Worm (Caenorhabditis elegans) whole organism, young adult: Measurements from ENCODE around the gene T16G1.13.

Experiments
- B0019.2 ChIP-seq: fragments of 200-800 bp; sonication (Bioruptor generic); conservative IDR thresholded peaks from 2 replicates; pipeline ENCODE4 v1.3.6; 2022; ENCODE audit warnings: missing genetic modification reagents, missing genetic modification characterization, missing compliant biosample characterization
- B0035.1 ChIP-seq: sonication (generic microtip); optimal IDR thresholded peaks from 2 replicates; lab custom pipeline; 2016; ENCODE audit warnings: missing genetic modification characterization, mild to moderate bottlenecking, missing compliant biosample characterization, missing genotype, missing genetic modification reagents
- C06A6.2 ChIP-seq: fragments of 200-800 bp; sonication (Bioruptor generic); conservative IDR thresholded peaks from 2 replicates; pipeline ENCODE4 v1.3.6; 2022; ENCODE audit warnings: missing genetic modification characterization, missing compliant biosample characterization
- C17E4.6 ChIP-seq: fragments of 200-800 bp; sonication (Bioruptor generic); IDR thresholded peaks from 2 replicates; pipeline ENCODE4 v1.3.6; 2022; ENCODE audit warnings: missing genetic modification reagents, missing genetic modification characterization, missing compliant biosample characterization
- D2030.7 ChIP-seq: fragments of 200-800 bp; sonication (Bioruptor generic); IDR thresholded peaks from 2 replicates; pipeline ENCODE4 v1.3.6; 2022; ENCODE audit warnings: missing genetic modification reagents, missing genetic modification characterization, missing compliant biosample characterization
- F55B11.4 ChIP-seq: sonication (generic microtip); optimal IDR thresholded peaks from 2 replicates; lab custom pipeline; 2016; ENCODE audit warnings: missing compliant biosample characterization, missing genetic modification characterization, borderline replicate concordance; ENCODE audit not compliant: insufficient read depth
- K12H6.12 ChIP-seq: fragments of 200-800 bp; sonication (Bioruptor generic); optimal IDR thresholded peaks from 2 replicates; lab custom pipeline; 2018; ENCODE audit warnings: mild to moderate bottlenecking, missing genetic modification characterization, missing compliant biosample characterization
- T07F8.4 ChIP-seq: sonication (generic microtip); optimal IDR thresholded peaks from 2 replicates; lab custom pipeline; 2016; ENCODE audit warnings: mild to moderate bottlenecking, missing genetic modification characterization, moderate library complexity, missing compliant biosample characterization
- Y53F4B.3 ChIP-seq: fragments of 200-800 bp; sonication (Bioruptor generic); IDR thresholded peaks from 2 replicates; pipeline ENCODE4 v1.3.6; 2022; ENCODE audit warnings: missing genetic modification reagents, missing genetic modification characterization, missing compliant biosample characterization
- Y53G8AR.9 ChIP-seq: fragments of 200-800 bp; sonication (Bioruptor generic); conservative IDR thresholded peaks from 2 replicates; pipeline ENCODE4 v1.3.6; 2022; ENCODE audit warnings: missing genetic modification reagents, missing genetic modification characterization, missing compliant biosample characterization
- Y56A3A.18 ChIP-seq: fragments of 200-800 bp; sonication (Bioruptor generic); IDR thresholded peaks from 2 replicates; pipeline ENCODE4 v1.3.6; 2022; ENCODE audit warnings: missing genetic modification reagents, missing genetic modification characterization, missing compliant biosample characterization
- Y67H2A.10 ChIP-seq: fragments of 200-800 bp; sonication (Bioruptor generic); conservative IDR thresholded peaks from 2 replicates; pipeline ENCODE4 v1.3.6; 2022; ENCODE audit warnings: missing genetic modification reagents, missing genetic modification characterization, missing compliant biosample characterization
- Y79H2A.3 ChIP-seq: fragments of 200-800 bp; sonication (Bioruptor generic); conservative IDR thresholded peaks from 2 replicates; pipeline ENCODE4 v1.3.6; 2022; ENCODE audit warnings: missing genetic modification reagents, missing genetic modification characterization, missing compliant biosample characterization
- aptf-3 ChIP-seq: fragments of 200-800 bp; sonication (Bioruptor generic); IDR thresholded peaks from 2 replicates; pipeline ENCODE4 v1.3.6; 2022; ENCODE audit warnings: missing genetic modification characterization, missing compliant biosample characterization
- attf-5 ChIP-seq: fragments of 200-800 bp; sonication (Bioruptor generic); optimal IDR thresholded peaks from 2 replicates; lab custom pipeline; 2018; ENCODE audit warnings: mild to moderate bottlenecking, missing genetic modification characterization, missing compliant biosample characterization
- cebp-1 ChIP-seq, 2 experiments: fragments of 200-800 bp in 1 of 2; sonication (Bioruptor generic) in 1 of 2; sonication (generic microtip) in 1 of 2; IDR thresholded peaks in 1 of 2; optimal IDR thresholded peaks in 1 of 2; 2 replicates each; pipeline versions ENCODE4 v1.3.6 to Lab custom; 2017 to 2022; ENCODE audit warnings: missing compliant biosample characterization in 2 of 2, missing genetic modification characterization in 2 of 2, mild to moderate bottlenecking in 1 of 2, missing genetic modification reagents in 1 of 2, moderate library complexity in 1 of 2
- ceh-27 ChIP-seq: fragments of 200-800 bp; sonication (Bioruptor generic); optimal IDR thresholded peaks from 2 replicates; lab custom pipeline; 2018; ENCODE audit warnings: mild to moderate bottlenecking, missing genetic modification characterization, moderate library complexity, missing compliant biosample characterization
- chd-7 ChIP-seq: sonication (generic microtip); optimal IDR thresholded peaks from 2 replicates; lab custom pipeline; 2016; ENCODE audit warnings: mild to moderate bottlenecking, missing genetic modification characterization, moderate library complexity, missing compliant biosample characterization
- dox-1 ChIP-seq: fragments of 200-800 bp; sonication (Bioruptor generic); IDR thresholded peaks from 2 replicates; pipeline ENCODE4 v1.3.6; 2022; ENCODE audit warnings: missing genetic modification reagents, missing genetic modification characterization, missing compliant biosample characterization
- fkh-3 ChIP-seq: sonication (generic microtip); optimal IDR thresholded peaks from 2 replicates; lab custom pipeline; 2016; ENCODE audit warnings: mild to moderate bottlenecking, missing genetic modification characterization, missing compliant biosample characterization
- him-1 ChIP-seq: sonication (generic microtip); optimal IDR thresholded peaks from 2 replicates; lab custom pipeline; 2016; ENCODE audit warnings: missing genotype, missing genetic modification reagents, missing genetic modification characterization, missing compliant biosample characterization
- hlh-26 ChIP-seq: fragments of 200-800 bp; sonication (Bioruptor generic); conservative IDR thresholded peaks from 2 replicates; pipeline ENCODE4 v1.3.6; 2022; ENCODE audit warnings: missing genetic modification reagents, missing genetic modification characterization, missing compliant biosample characterization
- hmg-20 ChIP-seq: fragments of 200-800 bp; sonication (Bioruptor generic); IDR thresholded peaks from 2 replicates; pipeline ENCODE4 v1.3.6; 2022; ENCODE audit warnings: missing genetic modification reagents, missing genetic modification characterization, missing compliant biosample characterization
- lag-1 ChIP-seq: fragments of 200-800 bp; sonication (Bioruptor generic); IDR thresholded peaks from 2 replicates; pipeline ENCODE4 v1.3.6; 2022; ENCODE audit warnings: missing genetic modification reagents, missing genetic modification characterization, missing compliant biosample characterization
- lin-40 ChIP-seq: sonication (generic microtip); optimal IDR thresholded peaks from 2 replicates; lab custom pipeline; 2016; ENCODE audit warnings: missing genetic modification characterization, mild to moderate bottlenecking, missing compliant biosample characterization, missing genotype, missing genetic modification reagents
- mcd-1 ChIP-seq: fragments of 200-800 bp; sonication (Bioruptor generic); IDR thresholded peaks from 2 replicates; pipeline ENCODE4 v1.3.6; 2022; ENCODE audit warnings: missing genetic modification reagents, missing genetic modification characterization, missing compliant biosample characterization
- nfya-1 ChIP-seq: sonication (generic microtip); optimal IDR thresholded peaks from 2 replicates; lab custom pipeline; 2017; ENCODE audit warnings: antibody characterized with exemption, missing compliant biosample characterization, missing genetic modification characterization, borderline replicate concordance; ENCODE audit not compliant: insufficient read depth
- nfyb-1 ChIP-seq: fragments of 200-800 bp; sonication (Bioruptor generic); IDR thresholded peaks from 2 replicates; pipeline ENCODE4 v1.3.6; 2022; ENCODE audit warnings: missing genetic modification reagents, missing genetic modification characterization, missing compliant biosample characterization
- nhr-179 ChIP-seq: sonication (generic microtip); optimal IDR thresholded peaks from 2 replicates; lab custom pipeline; 2016; ENCODE audit warnings: mild to moderate bottlenecking, missing genetic modification characterization, missing compliant biosample characterization
- nhr-80 ChIP-seq: sonication (generic microtip); optimal IDR thresholded peaks from 2 replicates; lab custom pipeline; 2016; ENCODE audit warnings: missing genetic modification characterization, missing compliant biosample characterization
- repo-1 ChIP-seq: sonication (generic microtip); optimal IDR thresholded peaks from 2 replicates; lab custom pipeline; 2017; ENCODE audit warnings: mild to moderate bottlenecking, missing genetic modification characterization, missing compliant biosample characterization
- snpc-1.3 ChIP-seq: sonication (generic microtip); optimal IDR thresholded peaks from 2 replicates; lab custom pipeline; 2017; ENCODE audit warnings: missing genetic modification characterization, mild to moderate bottlenecking, missing compliant biosample characterization, antibody characterized with exemption, moderate library complexity, missing genotype, missing genetic modification reagents; ENCODE audit not compliant: insufficient read depth
- somi-1 ChIP-seq: fragments of 200-800 bp; sonication (Bioruptor generic); optimal IDR thresholded peaks from 2 replicates; lab custom pipeline; 2018; ENCODE audit warnings: mild to moderate bottlenecking, missing genetic modification characterization, missing compliant biosample characterization
- zim-3 ChIP-seq: sonication (generic microtip); optimal IDR thresholded peaks from 2 replicates; lab custom pipeline; 2017; ENCODE audit warnings: mild to moderate bottlenecking, missing genetic modification characterization, moderate library complexity, missing compliant biosample characterization
- ztf-25 ChIP-seq: fragments of 200-800 bp; sonication (Bioruptor generic); IDR thresholded peaks from 2 replicates; pipeline ENCODE4 v1.3.6; 2022; ENCODE audit warnings: missing genetic modification reagents, missing genetic modification characterization, missing compliant biosample characterization

Gene T16G1.13

DNA sequence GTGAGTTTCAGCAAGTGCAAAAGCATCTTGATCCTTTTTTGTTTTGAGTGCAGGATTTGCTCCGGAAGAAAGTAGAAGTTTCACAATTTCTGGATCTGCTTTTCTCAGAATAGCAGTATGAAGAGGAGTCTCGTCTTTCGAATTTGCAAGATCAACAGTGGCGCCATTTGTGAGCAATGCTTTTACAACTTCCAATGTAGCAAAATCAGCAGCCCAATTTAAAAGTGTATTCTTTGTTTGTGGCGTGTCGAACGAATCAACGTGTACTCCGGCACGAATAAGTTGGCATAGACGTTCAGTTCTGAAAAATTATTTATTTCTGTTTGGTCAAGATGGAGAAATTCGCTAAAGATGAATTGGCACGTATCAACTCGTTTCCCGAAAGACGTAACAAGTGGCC is at the start of gene T16G1.13:
Gene T16G1.13 (plus strand): TSS at position 301 of the 400 bp plus-strand sequence.
- no peak for TF ChIP-seq Y56A3A.18 (GFP tag; lab: Robert Waterston, UW)
- no peak for TF ChIP-seq nfya-1 (tag; lab: Kevin White, UChicago)
- no peak for TF ChIP-seq lag-1
- no peak for TF ChIP-seq nfyb-1 (GFP tag; lab: Robert Waterston, UW)
- TF ChIP-seq nhr-179 (tag; lab: Kevin White, UChicago), result no peak
- no peak for TF ChIP-seq ceh-27 (GFP tag; lab: Kevin White, UChicago)
- no peak for TF ChIP-seq zim-3
- TF ChIP-seq Y79H2A.3, result no peak
- no peak for TF ChIP-seq hmg-20 (GFP tag; lab: Robert Waterston, UW)
- TF ChIP-seq B0019.2, result no peak
- TF ChIP-seq Y53F4B.3 (GFP tag; lab: Robert Waterston, UW), result no peak
- no peak for TF ChIP-seq B0035.1 (tag; lab: Kevin White, UChicago)
- no peak for TF ChIP-seq K12H6.12
- TF ChIP-seq C06A6.2 (GFP tag; lab: Robert Waterston, UW), result no peak

DNA sequence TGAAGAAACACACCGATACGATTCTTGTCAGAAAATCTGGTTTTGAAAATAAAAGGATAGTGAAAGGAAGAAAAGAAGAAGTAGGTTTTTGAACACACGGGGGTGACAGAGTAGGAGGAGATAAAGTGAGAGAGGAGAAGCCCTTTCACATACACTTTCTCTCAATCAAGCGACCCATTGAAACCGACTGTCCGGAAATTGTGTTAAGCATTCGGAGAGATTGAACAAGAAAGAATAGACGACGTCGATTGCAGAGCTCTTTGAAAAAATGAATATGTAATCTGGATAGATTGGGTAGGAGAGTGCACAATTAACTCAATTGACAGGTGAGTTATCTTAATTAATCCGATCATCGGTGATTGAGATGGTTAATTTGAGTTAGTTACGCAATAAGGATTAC is 48.4 kb upstream of the T16G1.13 start:
- TF ChIP-seq somi-1 (GFP tag; lab: Kevin White, UChicago), result no peak
- TF ChIP-seq him-1, result no peak

DNA sequence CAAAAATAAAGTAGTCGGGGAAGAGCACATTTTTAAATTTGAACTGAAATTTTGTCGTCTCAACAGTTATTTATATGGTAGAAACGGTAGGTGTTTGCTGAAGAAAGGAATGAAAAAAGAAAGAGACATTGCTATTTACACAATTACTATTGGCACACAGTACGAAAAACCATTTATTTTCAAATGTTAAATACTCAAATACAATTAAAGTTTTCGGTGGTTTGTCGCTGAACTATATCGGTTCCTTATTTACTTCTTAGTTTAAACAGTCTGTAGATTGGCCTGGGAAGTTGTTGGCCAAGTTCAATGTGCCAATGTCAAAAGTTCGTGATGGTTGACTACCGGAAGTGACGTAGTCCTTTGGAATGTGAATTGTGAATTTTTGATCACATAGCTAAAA is 45.7 kb upstream of the T16G1.13 start, which contains the start of gene ttr-27:
Gene ttr-27 (minus strand): TSS at position 45 of the 400 bp plus-strand sequence.
- TF ChIP-seq lin-40 (tag; lab: Kevin White, UChicago) (no peak), Y67H2A.10 (GFP tag; lab: Robert Waterston, UW) (no peak), chd-7 (tag; lab: Kevin White, UChicago) (no peak), hlh-26 (GFP tag; lab: Robert Waterston, UW) (no peak), cebp-1 (GFP tag; IDR thresholded peaks at IDR 0.05; lab: Robert Waterston, UW) (no peak), cebp-1 (tag; optimal IDR thresholded peaks at IDR 0.05; lab: Kevin White, UChicago) (no peak), aptf-3 (no peak)

DNA sequence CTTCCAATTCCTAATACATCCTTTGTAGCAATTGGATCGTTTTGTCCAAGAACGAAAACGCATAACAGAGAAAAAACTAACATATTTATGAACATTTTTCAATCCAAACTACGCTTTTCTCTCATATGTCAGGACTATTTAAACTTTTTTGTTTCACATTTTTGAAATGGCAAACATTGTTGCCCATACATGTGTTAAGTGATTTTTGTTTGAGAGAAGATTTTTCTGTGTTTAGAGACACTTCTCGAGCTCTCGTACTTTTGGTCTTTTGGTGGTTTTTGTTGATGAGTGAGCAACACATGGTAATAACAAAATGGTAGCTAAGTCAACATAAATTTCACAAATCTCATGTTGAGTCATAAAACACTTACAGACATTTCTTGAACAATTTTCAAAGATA is 44.6 kb upstream of the T16G1.13 start, which contains the start of gene ttr-28:
Gene ttr-28 (minus strand): TSS at position 101 of the 400 bp plus-strand sequence.
- TF ChIP-seq ztf-25 (no peak), C17E4.6 (no peak), mcd-1 (no peak), nfya-1 (tag; lab: Kevin White, UChicago) (no peak), T07F8.4 (tag; lab: Kevin White, UChicago) (no peak), nhr-80 (tag; lab: Kevin White, UChicago) (no peak), D2030.7 (no peak), F55B11.4 (tag; lab: Kevin White, UChicago) (no peak), repo-1 (tag; lab: Kevin White, UChicago) (no peak), fkh-3 (tag; lab: Kevin White, UChicago) (no peak), dox-1 (GFP tag; lab: Robert Waterston, UW) (no peak), Y67H2A.10 (GFP tag; lab: Robert Waterston, UW) (no peak)

- no peak for TF ChIP-seq attf-5
- TF ChIP-seq snpc-1.3, result no peak
- no peak for TF ChIP-seq Y53G8AR.9 (GFP tag; lab: Robert Waterston, UW)
Measured at ce11 chrV:12906732-12907131, 43.0 kb upstream of the T16G1.13 start, which contains the start of gene ttr-29. Gene ttr-29 (minus strand): TSS chrV:12906832.
